Worm (Caenorhabditis elegans): ENCODE measurements around the gene D1022.9.

Gene D1022.9

ce11 chrII:7521420-7521819 lies 31.9 kb upstream of the D1022.9 start:
- no peak for TF ChIP-seq elt-3 (tag; optimal IDR thresholded peaks at IDR 0.05)

ce11 chrII:7519221-7519620 lies 29.7 kb upstream of the D1022.9 start, which contains the start of gene glb-9:
Gene glb-9, minus strand, starts transcription at chrII:7519321.
- TF ChIP-seq ceh-82 (tag; optimal IDR thresholded peaks at IDR 0.05) = no peak
- TF ChIP-seq gmeb-1 (tag; optimal IDR thresholded peaks at IDR 0.05) = no peak
- TF ChIP-seq ztf-1 (GFP tag; conservative IDR thresholded peaks at IDR 0.05) = no peak
- TF ChIP-seq blmp-1 (tag; optimal IDR thresholded peaks at IDR 0.05; ENCODE audit: insufficient read depth) = no peak
- TF ChIP-seq peb-1 (tag; optimal IDR thresholded peaks at IDR 0.05) = no peak
- TF ChIP-seq lin-11 (tag; optimal IDR thresholded peaks at IDR 0.05) = no peak
- no peak for TF ChIP-seq egl-27 (tag; optimal IDR thresholded peaks at IDR 0.05)
- TF ChIP-seq unc-39 (tag; optimal IDR thresholded peaks at IDR 0.05) = no peak
- TF ChIP-seq lin-39 (tag; optimal IDR thresholded peaks at IDR 0.05) = no peak
- no peak for TF ChIP-seq mab-5 (tag; optimal IDR thresholded peaks at IDR 0.05)
- no peak for TF ChIP-seq mdl-1 (tag; optimal IDR thresholded peaks at IDR 0.05)
- no peak for TF ChIP-seq mbf-1 (tag; optimal IDR thresholded peaks at IDR 0.05)
- no peak for TF ChIP-seq unc-62 (GFP tag; optimal IDR thresholded peaks at IDR 0.05)
- no peak for TF ChIP-seq lin-13 (GFP tag; optimal IDR thresholded peaks at IDR 0.05)
- TF ChIP-seq nhr-21 (tag; optimal IDR thresholded peaks at IDR 0.05) = no peak

ce11 chrII:7505005-7505404 lies 15.5 kb upstream of the D1022.9 start, which contains the start of gene C28F5.1:
Gene C28F5.1, plus strand, starts transcription at chrII:7505305.
- no peak for TF ChIP-seq dmd-4 (tag; optimal IDR thresholded peaks at IDR 0.05)
- TF ChIP-seq ceh-82 (tag; optimal IDR thresholded peaks at IDR 0.05) = no peak
- no peak for TF ChIP-seq crh-2 (tag; optimal IDR thresholded peaks at IDR 0.05)
- TF ChIP-seq sma-3 (GFP tag; optimal IDR thresholded peaks at IDR 0.05) = no peak
- no peak for TF ChIP-seq alr-1 (tag; optimal IDR thresholded peaks at IDR 0.05)
- TF ChIP-seq nhr-129 (tag; optimal IDR thresholded peaks at IDR 0.05) = no peak
- no peak for TF ChIP-seq zag-1 (tag; optimal IDR thresholded peaks at IDR 0.05)
- TF ChIP-seq lin-13 (GFP tag; optimal IDR thresholded peaks at IDR 0.05) = no peak
- TF ChIP-seq nhr-21 (tag; optimal IDR thresholded peaks at IDR 0.05) = no peak
- TF ChIP-seq nhr-23 (tag; optimal IDR thresholded peaks at IDR 0.05) = no peak
- no peak for TF ChIP-seq blmp-1 (tag; optimal IDR thresholded peaks at IDR 0.05; ENCODE audit: insufficient read depth)
- TF ChIP-seq nhr-25 (tag; optimal IDR thresholded peaks at IDR 0.05) = no peak
- no peak for TF ChIP-seq sma-9 (GFP tag; optimal IDR thresholded peaks at IDR 0.05)
- no peak for TF ChIP-seq sma-9 (tag; optimal IDR thresholded peaks at IDR 0.05)
- TF ChIP-seq mbf-1 (tag; optimal IDR thresholded peaks at IDR 0.05) = no peak
- no peak for TF ChIP-seq ama-1 (optimal IDR thresholded peaks at IDR 0.05)

ce11 chrII:7499390-7499789 lies 9.9 kb upstream of the D1022.9 start, which contains the start of gene srab-14:
Gene srab-14, minus strand, starts transcription at chrII:7499490.
- TF ChIP-seq nhr-12 (tag; optimal IDR thresholded peaks at IDR 0.05) = no peak
- TF ChIP-seq ZK546.5 (tag; optimal IDR thresholded peaks at IDR 0.05) = no peak
- no peak for TF ChIP-seq ceh-82 (tag; optimal IDR thresholded peaks at IDR 0.05)
- TF ChIP-seq nhr-129 (tag; optimal IDR thresholded peaks at IDR 0.05) = no peak

- TF ChIP-seq nhr-21 (tag; optimal IDR thresholded peaks at IDR 0.05) (no peak), blmp-1 (tag; optimal IDR thresholded peaks at IDR 0.05; ENCODE audit: insufficient read depth) (peak; percentile 67), lin-11 (tag; optimal IDR thresholded peaks at IDR 0.05) (no peak), skn-1 (tag; optimal IDR thresholded peaks at IDR 0.05) (no peak), nhr-23 (tag; optimal IDR thresholded peaks at IDR 0.05) (no peak), elt-3 (tag; optimal IDR thresholded peaks at IDR 0.05) (no peak)
These were observed 6.6 kb upstream of the D1022.9 start, which contains the start of gene spi-1 for ce11 chrII:7496070-7496469. Gene spi-1, plus strand, starts transcription at chrII:7496247.

- TF ChIP-seq sma-9 (GFP tag; optimal IDR thresholded peaks at IDR 0.05) (no peak), sma-9 (tag; optimal IDR thresholded peaks at IDR 0.05) (no peak), nhr-12 (tag; optimal IDR thresholded peaks at IDR 0.05) (no peak), lin-11 (tag; optimal IDR thresholded peaks at IDR 0.05) (no peak), ztf-4 (tag; optimal IDR thresholded peaks at IDR 0.05) (no peak), elt-3 (tag; optimal IDR thresholded peaks at IDR 0.05) (no peak), nhr-77 (tag; optimal IDR thresholded peaks at IDR 0.05) (no peak), lin-39 (tag; optimal IDR thresholded peaks at IDR 0.05) (no peak), mdl-1 (tag; optimal IDR thresholded peaks at IDR 0.05) (no peak)
These were observed 4.7 kb upstream of the D1022.9 start, which contains the start of gene R10H1.1 for ce11 chrII:7494155-7494554. Gene R10H1.1, plus strand, starts transcription at chrII:7494455.

Data from whole organism, L2 larva.